Worm (Caenorhabditis elegans) whole organism, midembryonic: ENCODE measurements around the gene C16D9.6.

Source experiments
- T22C8.4 ChIP-seq: fragments of 200-800 bp; sonication (Bioruptor generic); IDR thresholded peaks from 2 replicates; pipeline ENCODE4 v1.3.6; 2022; ENCODE audit warnings: missing genetic modification characterization, missing compliant biosample characterization
- flt-1 ChIP-seq: fragments of 200-800 bp; sonication (Bioruptor generic); IDR thresholded peaks from 2 replicates; pipeline ENCODE4 v1.3.6; 2022; ENCODE audit warnings: missing genetic modification characterization, missing compliant biosample characterization
- med-1 ChIP-seq: sonication (generic microtip); optimal IDR thresholded peaks from 2 replicates; lab custom pipeline; 2017; ENCODE audit warnings: missing genetic modification characterization, mild to moderate bottlenecking, missing compliant biosample characterization, antibody characterized with exemption, missing genetic modification reagents; ENCODE audit not compliant: insufficient read depth
- ref-1 ChIP-seq: fragments of 200-800 bp; sonication (Bioruptor generic); conservative IDR thresholded peaks from 2 replicates; pipeline ENCODE4 v1.3.6; 2022; ENCODE audit warnings: missing genetic modification reagents, missing genetic modification characterization, missing compliant biosample characterization
- ztf-23 ChIP-seq: fragments of 200-800 bp; sonication (Bioruptor generic); IDR thresholded peaks from 2 replicates; pipeline ENCODE4 v1.3.6; 2022; ENCODE audit warnings: missing genetic modification reagents, missing genetic modification characterization, missing compliant biosample characterization
- ztf-29 ChIP-seq: fragments of 200-800 bp; sonication (Bioruptor generic); IDR thresholded peaks from 2 replicates; pipeline ENCODE4 v1.3.6; 2022; ENCODE audit warnings: missing genetic modification reagents, missing genetic modification characterization, missing compliant biosample characterization

ce11 chrV:8223417-8223816, 26.7 kb downstream of the C16D9.6 start:
- TF ChIP-seq ztf-23 (GFP tag; lab: Robert Waterston, UW) (no peak), flt-1 (GFP tag; lab: Robert Waterston, UW) (no peak), ref-1 (GFP tag; lab: Robert Waterston, UW) (no peak), med-1 (no peak), T22C8.4 (GFP tag; lab: Robert Waterston, UW) (no peak), ztf-29 (GFP tag; lab: Robert Waterston, UW) (no peak)
